Fruit fly (Drosophila melanogaster): ENCODE measurements around the gene Nepl15.
A peak's percentile ranks its signal among the peaks of the same experiment; 100 is the strongest.

Gene Nepl15

DNA sequence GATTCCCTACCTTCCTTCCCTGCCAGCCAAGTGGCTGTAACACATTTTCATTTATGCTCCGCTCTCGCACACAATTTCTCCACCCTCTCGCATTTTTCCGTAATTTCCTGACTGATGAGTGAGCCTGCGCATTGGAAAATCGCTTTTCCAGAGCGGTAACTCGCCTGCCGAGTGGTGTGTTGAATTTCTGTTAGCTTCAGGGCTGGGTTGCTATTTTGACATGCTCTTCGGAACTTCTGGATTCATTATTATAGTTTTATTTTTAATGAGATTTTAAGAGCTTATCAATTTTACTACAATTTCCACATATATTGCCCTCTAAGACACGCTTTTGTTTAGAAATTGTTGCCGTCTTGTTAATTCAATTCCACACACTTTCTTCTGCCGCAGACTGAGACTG is 13.0 kb downstream of the Nepl15 start (continued):
- no peak for TF ChIP-seq CG3847 (GFP tag; IDR thresholded peaks at IDR 0.05)
- no peak for TF ChIP-seq Dip3 (GFP tag; optimal IDR thresholded peaks at IDR 0.05)
- TF ChIP-seq ken (GFP tag; IDR thresholded peaks at IDR 0.05) = no peak
- 0 out of 3 replicates have a peak, but pooled peaks have one; percentile 29 for TF ChIP-seq CG2199 (GFP tag; IDR thresholded peaks at IDR 0.05)
- TF ChIP-seq ERR (GFP tag; optimal IDR thresholded peaks at IDR 0.05) = no peak
- TF ChIP-seq z (GFP tag; IDR thresholded peaks at IDR 0.05) = peak; percentile 37; the same call in 1 of the 3 replicates
- TF ChIP-seq Camta (GFP tag; optimal IDR thresholded peaks at IDR 0.05) = no peak
- no peak for TF ChIP-seq CG14050 (GFP tag; IDR thresholded peaks at IDR 0.05)
- TF ChIP-seq CG15601 (tag; optimal IDR thresholded peaks at IDR 0.05) = no peak
- TF ChIP-seq bcd (GFP tag; optimal IDR thresholded peaks at IDR 0.05) = no peak
- TF ChIP-seq twi (tag; optimal IDR thresholded peaks at IDR 0.05) = no peak
- TF ChIP-seq onecut (GFP tag; IDR thresholded peaks at IDR 0.05) = 0 out of 2 replicates have a peak, but pooled peaks have one; percentile 28
- no peak for TF ChIP-seq CG13894 (tag; optimal IDR thresholded peaks at IDR 0.05)
- TF ChIP-seq CG31224 (GFP tag; IDR thresholded peaks at IDR 0.05) = no peak
- no peak for TF ChIP-seq CG14667 (GFP tag; IDR thresholded peaks at IDR 0.05)
- no peak for TF ChIP-seq Dll (GFP tag; IDR thresholded peaks at IDR 0.05; ENCODE audit: partially characterized antibody)
- TF ChIP-seq CG11247 (GFP tag; IDR thresholded peaks at IDR 0.05) = no peak
- no peak for TF ChIP-seq Doc2 (GFP tag; IDR thresholded peaks at IDR 0.05)
- no peak for TF ChIP-seq tgo (GFP tag; IDR thresholded peaks at IDR 0.05)
- no peak for TF ChIP-seq Fer3 (tag; optimal IDR thresholded peaks at IDR 0.05)
- TF ChIP-seq ci (GFP tag; IDR thresholded peaks at IDR 0.05) = 0 out of 3 replicates have a peak, but pooled peaks have one; percentile 9
- no peak for TF ChIP-seq run (tag; optimal IDR thresholded peaks at IDR 0.05)
- no peak for TF ChIP-seq fru (optimal IDR thresholded peaks at IDR 0.05)
- no peak for TF ChIP-seq CG12299 (tag; optimal IDR thresholded peaks at IDR 0.05)
- TF ChIP-seq Ptx1 (GFP tag; IDR thresholded peaks at IDR 0.05) = no peak
- TF ChIP-seq CG18599 (GFP tag; optimal IDR thresholded peaks at IDR 0.05) = peak; percentile 21
- no peak for TF ChIP-seq Elba2 (GFP tag; optimal IDR thresholded peaks at IDR 0.05)
- TF ChIP-seq CG10462 (GFP tag; optimal IDR thresholded peaks at IDR 0.05) = no peak
- peak; percentile 37 for TF ChIP-seq sens (GFP tag)
- no peak for TF ChIP-seq CG8944 (GFP tag; optimal IDR thresholded peaks at IDR 0.05)
- no peak for TF ChIP-seq zf30C (GFP tag; optimal IDR thresholded peaks at IDR 0.05)
- TF ChIP-seq CG7928 (GFP tag; optimal IDR thresholded peaks at IDR 0.05) = peak; percentile 73
- no peak for TF ChIP-seq rib (GFP tag; IDR thresholded peaks at IDR 0.05)

DNA sequence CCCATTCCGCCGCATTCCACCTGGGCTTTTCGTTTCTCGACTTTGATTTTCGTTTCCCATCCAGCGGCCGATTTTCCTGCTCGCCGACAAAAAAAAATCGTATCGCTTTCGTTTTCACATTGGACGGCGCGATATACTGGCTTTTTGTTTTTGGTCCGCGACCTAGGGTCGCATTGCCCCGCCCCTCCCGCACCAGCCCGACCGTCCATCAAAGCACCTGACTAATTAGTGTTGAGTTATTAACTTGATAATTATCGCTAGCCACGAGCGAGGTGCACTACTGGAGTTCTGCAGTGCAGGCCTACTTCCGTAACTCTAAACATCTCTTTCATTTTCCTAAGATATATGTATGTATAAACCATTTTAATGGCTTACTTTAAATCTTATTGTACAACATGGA is 14.3 kb downstream of the Nepl15 start:
- 0 out of 3 replicates have a peak, but pooled peaks have one; percentile 8 for TF ChIP-seq H15 (GFP tag; IDR thresholded peaks at IDR 0.05)
- TF ChIP-seq CG31365 (tag; optimal IDR thresholded peaks at IDR 0.05) = no peak
- peak; percentile 36 for TF ChIP-seq hkb (optimal IDR thresholded peaks at IDR 0.05)
- TF ChIP-seq hkb (GFP tag; IDR thresholded peaks at IDR 0.05) = no peak
- TF ChIP-seq CG1603 (tag; optimal IDR thresholded peaks at IDR 0.05) = no peak
- TF ChIP-seq Ada2b (GFP tag; IDR thresholded peaks at IDR 0.05) = no peak
- TF ChIP-seq CG12744 (GFP tag; optimal IDR thresholded peaks at IDR 0.05) = no peak
- TF ChIP-seq z (GFP tag; IDR thresholded peaks at IDR 0.05) = no peak
- TF ChIP-seq CG14441 (GFP tag; IDR thresholded peaks at IDR 0.05) = no peak
- TF ChIP-seq pho (GFP tag; optimal IDR thresholded peaks at IDR 0.05) = no peak
- TF ChIP-seq CG2712 (tag; optimal IDR thresholded peaks at IDR 0.05) = no peak
- TF ChIP-seq croc (GFP tag; conservative IDR thresholded peaks at IDR 0.05) = no peak
- no peak for TF ChIP-seq Nf-YB (GFP tag; optimal IDR thresholded peaks at IDR 0.05)
- no peak for TF ChIP-seq cas (GFP tag; IDR thresholded peaks at IDR 0.05)
- TF ChIP-seq Lhr (GFP tag; optimal IDR thresholded peaks at IDR 0.05) = no peak
- no peak for TF ChIP-seq CG14667 (GFP tag; IDR thresholded peaks at IDR 0.05)
- no peak for TF ChIP-seq CG13123 (GFP tag; optimal IDR thresholded peaks at IDR 0.05)
- TF ChIP-seq wek (GFP tag; optimal IDR thresholded peaks at IDR 0.05) = no peak
- no peak for TF ChIP-seq CG11723 (GFP tag; optimal IDR thresholded peaks at IDR 0.05)
- peak; percentile 29 for TF ChIP-seq sqz (GFP tag; optimal IDR thresholded peaks at IDR 0.05)
- no peak for TF ChIP-seq sug (tag; optimal IDR thresholded peaks at IDR 0.05)
- no peak for TF ChIP-seq HmgZ (tag; optimal IDR thresholded peaks at IDR 0.05)
- no peak for TF ChIP-seq Lpt (GFP tag; optimal IDR thresholded peaks at IDR 0.05)
- TF ChIP-seq CG14014 (GFP tag; IDR thresholded peaks at IDR 0.05) = no peak
